Worm (Caenorhabditis elegans) whole organism, L4/young adult: ENCODE results near the gene hlh-8.

ENCODE experiments used
- W03F9.2 ChIP-seq: fragments of 150-350 bp; optimal IDR thresholded peaks from 2 replicates; lab custom pipeline; 2014; ENCODE audit warnings: missing biosample characterization, missing genetic modification characterization
- dao-5 ChIP-seq: sonication (generic microtip); optimal IDR thresholded peaks from 2 replicates; lab custom pipeline; 2016; ENCODE audit warnings: missing genotype, missing genetic modification characterization, moderate library complexity, missing compliant biosample characterization
- him-1 ChIP-seq: sonication (generic microtip); optimal IDR thresholded peaks from 2 replicates; lab custom pipeline; 2016; ENCODE audit warnings: missing genotype, missing genetic modification reagents, missing genetic modification characterization, missing compliant biosample characterization

ce11 chrX:8117827-8118317 lies 1.6 kb downstream of the hlh-8 start:
- no peak for TF ChIP-seq dao-5 (tag; lab: Kevin White, UChicago)
- no peak for TF ChIP-seq W03F9.2 (tag; lab: Kevin White, UChicago)
- TF ChIP-seq him-1 (tag; lab: Kevin White, UChicago), result no peak
